Worm (Caenorhabditis elegans): ENCODE data around the gene T21D12.12.

Gene T21D12.12

DNA sequence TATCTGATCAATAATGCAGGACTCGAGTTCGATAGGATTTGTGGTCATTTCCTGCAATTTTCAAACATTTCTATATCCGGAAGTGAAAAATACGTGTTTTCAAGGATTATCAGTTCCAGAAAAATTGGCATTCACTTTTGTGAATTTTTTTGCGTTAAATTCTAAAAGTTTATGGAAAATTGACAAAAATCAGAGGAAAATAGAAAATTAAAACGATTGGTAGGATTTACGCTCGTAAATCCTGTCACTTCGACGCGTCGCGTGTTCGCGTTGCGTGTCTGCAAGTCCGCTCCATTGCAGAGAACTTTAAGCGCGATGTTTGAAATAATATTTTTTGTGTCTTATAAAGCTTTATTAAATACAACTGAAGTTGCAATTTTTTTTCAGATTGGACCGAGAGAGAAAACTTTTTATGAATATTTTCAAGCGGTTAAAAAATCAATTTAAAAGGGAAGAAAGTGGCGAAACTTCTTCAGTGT is 10.8 kb upstream of the T21D12.12 start, which contains the start of gene rcat-1 (continued):
- TF ChIP-seq zim-3 (tag; optimal IDR thresholded peaks at IDR 0.05) (no peak), xnd-1 (tag; optimal IDR thresholded peaks at IDR 0.05) (no peak), akir-1 (GFP tag; optimal IDR thresholded peaks at IDR 0.05) (no peak), egl-44 (GFP tag; IDR thresholded peaks at IDR 0.05) (no peak), lag-1 (GFP tag; IDR thresholded peaks at IDR 0.05) (no peak), snpc-4 (GFP tag; optimal IDR thresholded peaks at IDR 0.05) (no peak), snpc-4 (tag; optimal IDR thresholded peaks at IDR 0.05) (peak in 1 of 4 experiments; percentile 45), tlf-1 (GFP tag; optimal IDR thresholded peaks at IDR 0.05) (no peak), tbp1 (GFP tag; optimal IDR thresholded peaks at IDR 0.05) (peak; percentile 3), bed-1 (GFP tag; IDR thresholded peaks at IDR 0.05) (no peak), lin-54 (GFP tag; optimal IDR thresholded peaks at IDR 0.05) (peak; percentile 89), ceh-58 (GFP tag; IDR thresholded peaks at IDR 0.05) (no peak), nfyb-1 (GFP tag; IDR thresholded peaks at IDR 0.05) (peak; percentile 47; the same call in 1 of the 2 replicates), rec-8 (tag; optimal IDR thresholded peaks at IDR 0.05) (no peak), gei-17 (GFP tag; optimal IDR thresholded peaks at IDR 0.05) (no peak), nhr-27 (tag; optimal IDR thresholded peaks at IDR 0.05) (no peak), sea-2 (GFP tag; IDR thresholded peaks at IDR 0.05) (no peak), F33H1.4 (GFP tag; IDR thresholded peaks at IDR 0.05) (no peak; the same call in 1 of the 2 replicates), nhr-120 (GFP tag; IDR thresholded peaks at IDR 0.05) (no peak), lir-1 (GFP tag; conservative IDR thresholded peaks at IDR 0.05) (no peak), lin-26 (GFP tag; IDR thresholded peaks at IDR 0.05) (no peak), aptf-2 (GFP tag; conservative IDR thresholded peaks at IDR 0.05) (no peak), attf-5 (GFP tag; optimal IDR thresholded peaks at IDR 0.05) (peak; percentile 77), F49E8.2 (tag; optimal IDR thresholded peaks at IDR 0.05; ENCODE audit: insufficient read depth) (peak; percentile 5), ceh-27 (GFP tag; optimal IDR thresholded peaks at IDR 0.05) (peak; percentile 30), mes-4 (tag; optimal IDR thresholded peaks at IDR 0.05) (no peak), madf-3 (GFP tag; IDR thresholded peaks at IDR 0.05) (peak; percentile 99), ceh-79 (tag; optimal IDR thresholded peaks at IDR 0.05) (no peak), him-1 (tag; optimal IDR thresholded peaks at IDR 0.05) (no peak), F23B12.7 (tag; optimal IDR thresholded peaks at IDR 0.05; ENCODE audit: insufficient read depth) (peak; percentile 48), F10E7.11 (tag; optimal IDR thresholded peaks at IDR 0.05) (no peak), dpff-1 (tag; optimal IDR thresholded peaks at IDR 0.05) (no peak), unc-130 (GFP tag; optimal IDR thresholded peaks at IDR 0.05) (no peak), lin-35 (GFP tag; optimal IDR thresholded peaks at IDR 0.05) (peak in 1 of 3 experiments; percentile 82), pha-4 (tag; optimal IDR thresholded peaks at IDR 0.05) (no peak), cebp-1 (GFP tag; IDR thresholded peaks at IDR 0.05) (no peak), cebp-1 (tag; optimal IDR thresholded peaks at IDR 0.05) (no peak), repo-1 (tag; optimal IDR thresholded peaks at IDR 0.05) (no peak), Y67H2A.10 (GFP tag; conservative IDR thresholded peaks at IDR 0.05) (no peak; the same call in 1 of the 2 replicates), K12H6.12 (tag; optimal IDR thresholded peaks at IDR 0.05) (no peak), Y79H2A.3 (GFP tag; conservative IDR thresholded peaks at IDR 0.05) (no peak), ekl-4 (GFP tag; IDR thresholded peaks at IDR 0.05) (peak; percentile 68), lin-40 (tag; optimal IDR thresholded peaks at IDR 0.05) (peak; percentile 28), C17E4.6 (GFP tag; IDR thresholded peaks at IDR 0.05) (no peak), dpl-1 (GFP tag; optimal IDR thresholded peaks at IDR 0.05) (peak; percentile 71), K11D2.4 (GFP tag; IDR thresholded peaks at IDR 0.05) (no peak), F57A8.1 (GFP tag; optimal IDR thresholded peaks at IDR 0.05) (no peak), rcor-1 (GFP tag; IDR thresholded peaks at IDR 0.05) (peak; percentile 17; the same call in 1 of the 2 replicates)
